Worm (Caenorhabditis elegans) whole organism, late embryonic: ENCODE measurements around the gene sri-24.

Experiments
- C38D4.7 ChIP-seq: fragments of 200-800 bp; sonication (Bioruptor generic); optimal IDR thresholded peaks from 2 replicates; lab custom pipeline; 2018; ENCODE audit warnings: mild to moderate bottlenecking, missing genetic modification characterization, moderate library complexity, missing compliant biosample characterization
- fax-1 ChIP-seq: sonication (generic microtip); optimal IDR thresholded peaks from 2 replicates; lab custom pipeline; 2016; ENCODE audit warnings: missing genotype, missing genetic modification characterization, missing compliant biosample characterization

DNA sequence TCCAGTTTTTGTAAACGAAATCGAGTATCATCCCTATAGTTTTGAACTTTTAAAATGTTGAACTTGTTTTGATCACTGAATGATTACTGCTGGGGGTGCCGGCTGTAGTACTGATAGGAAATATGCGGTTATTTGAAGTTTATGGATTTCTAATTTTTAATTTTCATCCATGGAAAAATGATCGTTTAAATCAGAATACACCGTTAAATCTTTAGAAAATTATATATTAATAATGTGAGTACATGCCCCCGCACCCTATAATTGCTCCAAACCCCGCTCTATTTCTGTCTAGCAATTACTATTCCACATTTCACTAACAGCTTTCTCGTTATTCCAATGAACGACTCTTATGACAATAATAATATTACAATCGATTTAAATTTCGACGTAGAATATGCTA is 12.2 kb upstream of the sri-24 start, which contains the start of gene Y75B12B.10:
- TF ChIP-seq fax-1 (tag; lab: Kevin White, UChicago): no peak
- TF ChIP-seq C38D4.7 (GFP tag; lab: Kevin White, UChicago): no peak
